Worm (Caenorhabditis elegans): ENCODE data around the gene sri-6.

ce11 chrV:13236507-13236906 is 51.0 kb downstream of the sri-6 start, which contains the start of gene dmd-10:
- TF ChIP-seq pha-4 (GFP tag; IDR thresholded peaks at IDR 0.05): no peak
- no peak for TF ChIP-seq pha-4 (tag; optimal IDR thresholded peaks at IDR 0.05)
- TF ChIP-seq cey-2 (tag; optimal IDR thresholded peaks at IDR 0.05; ENCODE audit: borderline replicate concordance, insufficient read depth): no peak
- no peak for TF ChIP-seq nhr-28 (tag; optimal IDR thresholded peaks at IDR 0.05)
- no peak for TF ChIP-seq ama-1 (optimal IDR thresholded peaks at IDR 0.05)
- TF ChIP-seq skn-1 (tag; optimal IDR thresholded peaks at IDR 0.05): no peak
- TF ChIP-seq F49E8.2 (tag; optimal IDR thresholded peaks at IDR 0.05; ENCODE audit: borderline replicate concordance): no peak
- TF ChIP-seq nhr-76 (tag; optimal IDR thresholded peaks at IDR 0.05): no peak
